Worm (Caenorhabditis elegans) whole organism, L2 larva: ENCODE data around the gene clec-162.

ENCODE experiments used
- nhr-10 ChIP-seq: sonication (generic microtip); optimal IDR thresholded peaks from 2 replicates; lab custom pipeline; 2017; ENCODE audit warnings: missing biosample characterization, missing genetic modification characterization
- unc-55 ChIP-seq: fragments of 150-350 bp; sonication (generic microtip); optimal IDR thresholded peaks from 3 replicates; lab custom pipeline; 2014; ENCODE audit warnings: missing biosample characterization, missing genetic modification reagents, missing genetic modification characterization

DNA sequence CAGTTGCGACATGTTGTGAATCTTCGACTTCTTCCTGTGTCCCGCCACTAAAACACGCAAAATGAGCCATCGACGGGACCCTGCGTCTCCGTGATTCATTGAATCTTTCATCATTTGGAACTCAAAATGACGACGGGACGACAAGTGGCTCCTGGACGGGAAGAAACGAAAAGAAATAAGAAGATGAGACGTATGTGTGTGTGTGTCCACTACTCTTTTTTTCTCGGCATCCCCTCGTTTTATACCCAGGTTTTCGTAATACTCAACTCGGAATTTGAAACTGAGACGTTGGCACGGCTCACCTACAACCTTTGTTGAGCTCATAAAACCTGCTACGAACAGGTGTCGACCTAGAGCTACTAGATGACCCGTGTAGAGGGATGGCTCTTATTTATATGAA, 19.5 kb upstream of the clec-162 start:
- no peak for TF ChIP-seq unc-55 (GFP tag; lab: Kevin White, UChicago)
- no peak for TF ChIP-seq nhr-10 (tag; lab: Kevin White, UChicago)
